Fruit fly (Drosophila melanogaster): ENCODE data around the gene Cip4.

Gene Cip4

dm6 chr3L:4341078-4341477 is 22.8 kb downstream of the Cip4 start:
- TF ChIP-seq svp (GFP tag) (peak; percentile 82), eg (GFP tag; IDR thresholded peaks at IDR 0.05) (no peak), dsx (GFP tag; optimal IDR thresholded peaks at IDR 0.05; ENCODE audit: poor library complexity, severe bottlenecking) (peak; percentile 59)

dm6 chr3L:4340227-4340626 is 23.7 kb downstream of the Cip4 start:
- no peak for TF ChIP-seq CG4318 (GFP tag; optimal IDR thresholded peaks at IDR 0.05)
- peak; percentile 91 for TF ChIP-seq svp (GFP tag)
- peak; percentile 8 for TF ChIP-seq Eip78C (GFP tag)

- TF ChIP-seq Eip78C (GFP tag) (peak; percentile 45), CG8119 (GFP tag; IDR thresholded peaks at IDR 0.05) (0 out of 3 replicates have a peak, but pooled peaks have one; percentile 27), eg (GFP tag; IDR thresholded peaks at IDR 0.05) (peak; percentile 65), CG6276 (GFP tag; optimal IDR thresholded peaks at IDR 0.05) (peak; percentile 16), Hr4 (GFP tag; optimal IDR thresholded peaks at IDR 0.05) (peak; percentile 20), achi (GFP tag; optimal IDR thresholded peaks at IDR 0.05) (no peak), esn (GFP tag; optimal IDR thresholded peaks at IDR 0.05) (no peak)
Measured at dm6 chr3L:4339525-4339924, 24.4 kb downstream of the Cip4 start.

- TF ChIP-seq Eip78C (GFP tag) (peak; percentile 67), CG6276 (GFP tag; optimal IDR thresholded peaks at IDR 0.05) (peak; percentile 88), CG16779 (tag; optimal IDR thresholded peaks at IDR 0.05) (peak; percentile 5), pdm3 (GFP tag; optimal IDR thresholded peaks at IDR 0.05) (peak; percentile 14), CG9139 (GFP tag; optimal IDR thresholded peaks at IDR 0.05) (peak; percentile 46), salr (GFP tag; optimal IDR thresholded peaks at IDR 0.05) (no peak), OdsH (GFP tag; optimal IDR thresholded peaks at IDR 0.05) (no peak), Eip93F (GFP tag; optimal IDR thresholded peaks at IDR 0.05) (no peak), CG8119 (GFP tag; IDR thresholded peaks at IDR 0.05) (peak; percentile 55; the same call in 2 of the 3 replicates), Sox15 (GFP tag; optimal IDR thresholded peaks at IDR 0.05) (no peak), CG6792 (GFP tag; optimal IDR thresholded peaks at IDR 0.05) (no peak), fd85E (GFP tag; optimal IDR thresholded peaks at IDR 0.05) (no peak), CG10669 (GFP tag; optimal IDR thresholded peaks at IDR 0.05) (peak; percentile 51), esn (GFP tag; optimal IDR thresholded peaks at IDR 0.05) (no peak), CG11294 (GFP tag; IDR thresholded peaks at IDR 0.05) (0 out of 2 replicates have a peak, but pooled peaks have one; percentile 26), svp (GFP tag) (no peak), CG32006 (GFP tag; optimal IDR thresholded peaks at IDR 0.05) (peak; percentile 64), Ets96B (tag; optimal IDR thresholded peaks at IDR 0.05) (peak; percentile 46), Sox102F (GFP tag; optimal IDR thresholded peaks at IDR 0.05) (no peak), CG11902 (GFP tag; optimal IDR thresholded peaks at IDR 0.05) (no peak), acj6 (GFP tag; optimal IDR thresholded peaks at IDR 0.05) (no peak), CG31627 (GFP tag; optimal IDR thresholded peaks at IDR 0.05) (no peak), CG8632 (GFP tag; optimal IDR thresholded peaks at IDR 0.05) (no peak), CG10631 (GFP tag; optimal IDR thresholded peaks at IDR 0.05) (no peak), CG6854 (GFP tag; optimal IDR thresholded peaks at IDR 0.05) (no peak), CG11762 (GFP tag; optimal IDR thresholded peaks at IDR 0.05; ENCODE audit: insufficient read depth) (peak; percentile 28), Eip75B (GFP tag; optimal IDR thresholded peaks at IDR 0.05) (no peak), Lpt (GFP tag; optimal IDR thresholded peaks at IDR 0.05) (peak; percentile 11), fd59A (GFP tag; optimal IDR thresholded peaks at IDR 0.05) (no peak), CG3919 (GFP tag; optimal IDR thresholded peaks at IDR 0.05) (peak; percentile 31), Hr4 (GFP tag; optimal IDR thresholded peaks at IDR 0.05) (peak; percentile 10), achi (GFP tag; optimal IDR thresholded peaks at IDR 0.05) (no peak), CG1621 (tag; optimal IDR thresholded peaks at IDR 0.05) (no peak), dac (GFP tag; optimal IDR thresholded peaks at IDR 0.05) (no peak), ss (GFP tag; optimal IDR thresholded peaks at IDR 0.05) (peak in 1 of 2 experiments; percentile 10), Sox14 (GFP tag; optimal IDR thresholded peaks at IDR 0.05) (no peak), Gug (GFP tag; IDR thresholded peaks at IDR 0.05) (peak; percentile 34; the same call in 1 of the 2 replicates), vri (GFP tag; optimal IDR thresholded peaks at IDR 0.05) (no peak), eg (GFP tag; IDR thresholded peaks at IDR 0.05) (peak; percentile 73), net (GFP tag; optimal IDR thresholded peaks at IDR 0.05) (no peak), spab (GFP tag; optimal IDR thresholded peaks at IDR 0.05) (peak; percentile 57), Met (GFP tag; optimal IDR thresholded peaks at IDR 0.05) (no peak), Hr39 (GFP tag; optimal IDR thresholded peaks at IDR 0.05) (no peak)
Measured at dm6 chr3L:4336588-4336987, 27.3 kb downstream of the Cip4 start.

Measured in whole organism, prepupa.